Worm (Caenorhabditis elegans) whole organism, L4 larva: ENCODE data around the gene fbxa-148.

ENCODE experiments used
- F44E2.7 ChIP-seq: fragments of 200-800 bp; sonication (Bioruptor generic); IDR thresholded peaks from 2 replicates; pipeline ENCODE4 v2.1.2; 2022; ENCODE audit warnings: missing genetic modification characterization, missing compliant biosample characterization
- R02D3.7 ChIP-seq: fragments of 150-350 bp; sonication (generic microtip); optimal IDR thresholded peaks from 3 replicates; lab custom pipeline; 2014; ENCODE audit warnings: missing biosample characterization, missing genetic modification characterization
- ZK546.5 ChIP-seq, 2 experiments: sonication (generic microtip); optimal IDR thresholded peaks; 2 replicates each; lab custom pipeline; 2017; ENCODE audit warnings: missing biosample characterization in 2 of 2, missing genetic modification characterization in 2 of 2
- ama-1 ChIP-seq: fragments of 150-350 bp; optimal IDR thresholded peaks from 2 replicates; lab custom pipeline; 2014; ENCODE audit warnings: inconsistent platforms, mixed read lengths
- arid-1 ChIP-seq: fragments of 200-800 bp; sonication (Bioruptor generic); conservative IDR thresholded peaks from 2 replicates; pipeline ENCODE4 v1.3.6; 2022; ENCODE audit warnings: missing genetic modification reagents, missing genetic modification characterization, missing compliant biosample characterization
- attf-4 ChIP-seq: sonication (generic microtip); optimal IDR thresholded peaks from 3 replicates; lab custom pipeline; 2017; ENCODE audit warnings: missing biosample characterization, missing genetic modification characterization
- jun-1 ChIP-seq: fragments of 150-350 bp; optimal IDR thresholded peaks from 2 replicates; lab custom pipeline; 2014; ENCODE audit warnings: missing biosample characterization, missing genetic modification reagents, missing genetic modification characterization
- lin-13 ChIP-seq: fragments of 150-350 bp; optimal IDR thresholded peaks from 2 replicates; lab custom pipeline; 2014; ENCODE audit warnings: missing biosample characterization, missing genetic modification reagents, missing genetic modification characterization
- mep-1 ChIP-seq: fragments of 150-350 bp; sonication (generic microtip); optimal IDR thresholded peaks from 3 replicates; lab custom pipeline; 2014; ENCODE audit warnings: missing biosample characterization, missing genetic modification characterization
- nhr-42 ChIP-seq: fragments of 200-800 bp; sonication (Bioruptor generic); IDR thresholded peaks from 2 replicates; pipeline ENCODE4 v1.3.6; 2022; ENCODE audit warnings: missing genetic modification characterization, missing compliant biosample characterization
- nhr-76 ChIP-seq: fragments of 150-350 bp; optimal IDR thresholded peaks from 2 replicates; lab custom pipeline; 2014; ENCODE audit warnings: missing biosample characterization, missing genetic modification characterization

DNA sequence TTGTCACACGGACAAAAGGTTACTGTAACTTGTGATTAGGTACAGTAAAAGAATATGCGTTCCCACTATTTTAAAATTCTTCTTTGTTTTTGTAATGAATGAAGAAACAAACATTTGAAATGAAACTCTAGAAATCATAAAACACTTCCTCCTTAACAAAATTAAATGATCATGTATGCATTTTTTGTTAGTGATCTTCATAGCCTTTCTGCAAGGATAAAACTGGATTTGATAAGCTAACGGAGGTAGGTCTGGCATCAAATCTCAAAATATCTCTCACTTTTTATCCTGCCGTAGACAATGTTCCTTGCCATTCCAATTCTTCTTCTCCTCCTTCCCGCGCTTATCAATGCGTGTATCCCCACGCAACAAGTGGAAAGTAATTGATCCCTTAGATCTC, 12.7 kb downstream of the fbxa-148 start, which contains the start of gene clec-238:
- TF ChIP-seq nhr-76 (tag; lab: Kevin White, UChicago): no peak
- TF ChIP-seq ZK546.5 (tag; optimal IDR thresholded peaks at IDR 0.05; lab: Kevin White, UChicago): no peak
- no peak for TF ChIP-seq jun-1 (tag; lab: Kevin White, UChicago)
- TF ChIP-seq mep-1 (tag; lab: Kevin White, UChicago): no peak
- no peak for TF ChIP-seq nhr-42
- no peak for TF ChIP-seq attf-4 (tag; lab: Kevin White, UChicago)
- no peak for TF ChIP-seq ama-1
- TF ChIP-seq F44E2.7 (GFP tag; lab: Robert Waterston, UW): no peak
- no peak for TF ChIP-seq arid-1 (GFP tag; lab: Robert Waterston, UW)
- TF ChIP-seq lin-13 (GFP tag; lab: Kevin White, UChicago): no peak
- TF ChIP-seq R02D3.7 (tag; lab: Kevin White, UChicago): no peak
